Comparison of ENCODE assay signal across 3 worm cellular contexts in the genomic region with DNA sequence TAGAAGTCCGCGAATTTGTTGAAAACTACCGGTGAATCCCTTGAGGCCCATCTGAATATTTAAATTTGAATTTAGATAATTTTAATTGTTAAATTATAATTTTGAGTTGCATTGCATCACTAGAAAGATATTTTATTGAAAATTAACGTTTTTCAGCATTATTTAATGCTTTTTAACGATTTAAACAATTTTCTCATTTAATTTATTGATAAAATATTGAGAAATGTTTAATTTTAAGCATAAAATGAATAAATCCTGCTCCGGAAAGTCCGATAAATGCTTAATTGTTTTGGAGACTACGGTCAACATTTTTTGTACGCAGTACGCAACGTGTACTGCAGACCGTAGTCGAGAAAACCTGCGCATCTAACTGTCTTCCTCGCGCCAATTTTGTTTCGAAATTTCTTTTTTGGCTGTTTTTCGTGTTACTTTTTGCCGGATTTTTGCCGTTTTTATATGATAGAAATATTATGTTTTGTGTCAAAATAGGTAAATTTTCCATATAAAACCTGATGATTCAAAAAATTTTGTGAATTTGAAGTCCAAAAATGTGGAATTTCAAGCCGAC.
TF ChIP-seq lines count a peak whose summit lies in the region.

Gene Y54G11A.17, minus strand, starts transcription at position 51 of the 568 bp plus-strand sequence.
Gene lin-7, minus strand, starts transcription at position 51 of the 568 bp plus-strand sequence.
Gene elof-1, plus strand, starts transcription at position 383 of the 568 bp plus-strand sequence.

TF ChIP-seq in whole organism, L1 larva, 84 proteins besides CTCF, POLR2A, EP300 and RAD21 (continued from another document and continues in another):
- TF ChIP-seq ceh-63 (GFP tag; optimal IDR thresholded peaks at IDR 0.05; lab: Kevin White, UChicago) (no peak), unc-86 (tag; optimal IDR thresholded peaks at IDR 0.05; lab: Kevin White, UChicago) (peak; percentile 77), C04F5.9 (tag; optimal IDR thresholded peaks at IDR 0.05; lab: Kevin White, UChicago) (peak; percentile 55), blmp-1 (tag; optimal IDR thresholded peaks at IDR 0.05; lab: Kevin White, UChicago) (peak; percentile 73), mep-1 (tag; optimal IDR thresholded peaks at IDR 0.05; lab: Kevin White, UChicago) (peak; percentile 97), ztf-4 (tag; optimal IDR thresholded peaks at IDR 0.05; lab: Kevin White, UChicago) (peak; percentile 44), egl-13 (tag; optimal IDR thresholded peaks at IDR 0.05; lab: Kevin White, UChicago) (peak; percentile 52), ces-1 (GFP tag; optimal IDR thresholded peaks at IDR 0.05; lab: Kevin White, UChicago) (no peak), ceh-82 (tag; optimal IDR thresholded peaks at IDR 0.05; lab: Kevin White, UChicago) (peak; percentile 82 to 96 (median 86)), nhr-20 (tag; optimal IDR thresholded peaks at IDR 0.05; lab: Kevin White, UChicago) (peak; percentile 81), snpc-4 (tag; optimal IDR thresholded peaks at IDR 0.05; lab: Kevin White, UChicago) (peak; percentile 88), hlh-4 (tag; optimal IDR thresholded peaks at IDR 0.05; lab: Kevin White, UChicago) (no peak), dsc-1 (tag; optimal IDR thresholded peaks at IDR 0.05; lab: Kevin White, UChicago) (peak; percentile 68), alr-1 (tag; optimal IDR thresholded peaks at IDR 0.05; lab: Kevin White, UChicago; ENCODE audit: borderline replicate concordance) (no peak), swsn-7 (tag; optimal IDR thresholded peaks at IDR 0.05; lab: Kevin White, UChicago) (peak; percentile 79), nhr-28 (tag; optimal IDR thresholded peaks at IDR 0.05; lab: Kevin White, UChicago) (no peak), snu-23 (GFP tag; optimal IDR thresholded peaks at IDR 0.05; lab: Kevin White, UChicago) (peak; percentile 93), fkh-10 (GFP tag; optimal IDR thresholded peaks at IDR 0.05; lab: Kevin White, UChicago) (peak; percentile 68), C34B4.2 (tag; optimal IDR thresholded peaks at IDR 0.05; lab: Kevin White, UChicago) (no peak), nhr-12 (tag; optimal IDR thresholded peaks at IDR 0.05; lab: Kevin White, UChicago) (no peak), ama-1 (optimal IDR thresholded peaks at IDR 0.05; lab: Kevin White, UChicago) (peak; percentile 63), hlh-17 (GFP tag; optimal IDR thresholded peaks at IDR 0.05; lab: Kevin White, UChicago; ENCODE audit: borderline replicate concordance) (no peak), lin-35 (GFP tag; optimal IDR thresholded peaks at IDR 0.05; lab: Kevin White, UChicago) (peak; percentile 92 to 95), nhr-85 (tag; lab: Kevin White, UChicago) (peak; percentile 86), nhr-90 (tag; optimal IDR thresholded peaks at IDR 0.05; lab: Kevin White, UChicago; ENCODE audit: poor library complexity) (peak; percentile 73), unc-98 (GFP tag; IDR thresholded peaks at IDR 0.05; lab: Robert Waterston, UW) (no peak), dpl-1 (GFP tag; optimal IDR thresholded peaks at IDR 0.05; lab: Kevin White, UChicago) (peak; percentile 90 to 92 (median 90)), mab-9 (GFP tag; IDR thresholded peaks at IDR 0.05; lab: Robert Waterston, UW) (no peak; the same call in 1 of the 2 replicates), ceh-8 (GFP tag; optimal IDR thresholded peaks at IDR 0.05; lab: Kevin White, UChicago) (peak; percentile 25), nhr-77 (tag; optimal IDR thresholded peaks at IDR 0.05; lab: Kevin White, UChicago) (peak; percentile 97), vab-15 (tag; optimal IDR thresholded peaks at IDR 0.05; lab: Kevin White, UChicago) (peak; percentile 96), mdl-1 (tag; optimal IDR thresholded peaks at IDR 0.05; lab: Kevin White, UChicago) (peak in 1 of 2 experiments; percentile 88), nhr-47 (tag; optimal IDR thresholded peaks at IDR 0.05; lab: Kevin White, UChicago) (peak; percentile 89), fos-1 (tag; optimal IDR thresholded peaks at IDR 0.05; lab: Kevin White, UChicago) (peak; percentile 86), nhr-84 (tag; optimal IDR thresholded peaks at IDR 0.05; lab: Kevin White, UChicago) (no peak), irx-1 (tag; optimal IDR thresholded peaks at IDR 0.05; lab: Kevin White, UChicago) (peak; percentile 70), isw-1 (GFP tag; IDR thresholded peaks at IDR 0.05; lab: Robert Waterston, UW) (peak; percentile 84), lin-15B (tag; optimal IDR thresholded peaks at IDR 0.05; lab: Kevin White, UChicago) (peak; percentile 86), egl-27 (tag; optimal IDR thresholded peaks at IDR 0.05; lab: Kevin White, UChicago) (no peak), F16B12.6 (tag; optimal IDR thresholded peaks at IDR 0.05; lab: Kevin White, UChicago) (peak; percentile 99), lsy-2 (tag; optimal IDR thresholded peaks at IDR 0.05; lab: Kevin White, UChicago) (peak; percentile 99 to 100)

TF ChIP-seq in whole organism, L3 larva, 47 proteins besides CTCF, POLR2A, EP300 and RAD21 (continued from another document):
- TF ChIP-seq lsy-12 (tag; optimal IDR thresholded peaks at IDR 0.05; lab: Kevin White, UChicago) (peak; percentile 78), nhr-28 (tag; optimal IDR thresholded peaks at IDR 0.05; lab: Kevin White, UChicago) (no peak), lin-15B (tag; optimal IDR thresholded peaks at IDR 0.05; lab: Kevin White, UChicago) (peak; percentile 92), fos-1 (tag; optimal IDR thresholded peaks at IDR 0.05; lab: Kevin White, UChicago) (no peak), elt-3 (tag; optimal IDR thresholded peaks at IDR 0.05; lab: Kevin White, UChicago) (no peak), tbx-2 (tag; optimal IDR thresholded peaks at IDR 0.05; lab: Kevin White, UChicago) (peak; percentile 23), skn-1 (tag; optimal IDR thresholded peaks at IDR 0.05; lab: Kevin White, UChicago) (peak; percentile 77), nhr-25 (tag; optimal IDR thresholded peaks at IDR 0.05; lab: Kevin White, UChicago) (peak; percentile 81), mdl-1 (tag; optimal IDR thresholded peaks at IDR 0.05; lab: Kevin White, UChicago) (no peak), nhr-23 (tag; optimal IDR thresholded peaks at IDR 0.05; lab: Kevin White, UChicago) (peak; percentile 88), jun-1 (tag; optimal IDR thresholded peaks at IDR 0.05; lab: Kevin White, UChicago) (peak; percentile 68), R02D3.7 (tag; optimal IDR thresholded peaks at IDR 0.05; lab: Kevin White, UChicago) (peak; percentile 32), ceh-28 (tag; optimal IDR thresholded peaks at IDR 0.05; lab: Kevin White, UChicago) (peak; percentile 31), egl-5 (tag; optimal IDR thresholded peaks at IDR 0.05; lab: Kevin White, UChicago) (peak; percentile 97), sea-2 (GFP tag; optimal IDR thresholded peaks at IDR 0.05; lab: Kevin White, UChicago) (no peak), ZK546.5 (tag; optimal IDR thresholded peaks at IDR 0.05; lab: Kevin White, UChicago) (peak; percentile 85), nfya-1 (tag; optimal IDR thresholded peaks at IDR 0.05; lab: Kevin White, UChicago; ENCODE audit: insufficient read depth) (peak; percentile 99), nhr-43 (tag; optimal IDR thresholded peaks at IDR 0.05; lab: Kevin White, UChicago; ENCODE audit: poor library complexity, severe bottlenecking) (peak; percentile 51)

TF ChIP-seq in whole organism, young adult, 124 proteins besides CTCF, POLR2A, EP300 and RAD21 (continued from another document):
- TF ChIP-seq let-607 (tag; optimal IDR thresholded peaks at IDR 0.05; lab: Kevin White, UChicago) (no peak), lin-35 (GFP tag; optimal IDR thresholded peaks at IDR 0.05; lab: Kevin White, UChicago) (peak in 2 of 3 experiments; percentile 9 to 85), hrde-1 (tag; optimal IDR thresholded peaks at IDR 0.05; lab: Kevin White, UChicago; ENCODE audit: borderline replicate concordance) (no peak), rec-8 (tag; optimal IDR thresholded peaks at IDR 0.05; lab: Kevin White, UChicago) (no peak), C06A6.2 (GFP tag; conservative IDR thresholded peaks at IDR 0.05; lab: Robert Waterston, UW) (no peak), unc-130 (GFP tag; optimal IDR thresholded peaks at IDR 0.05; lab: Kevin White, UChicago) (peak; percentile 7), bed-1 (GFP tag; IDR thresholded peaks at IDR 0.05; lab: Robert Waterston, UW) (no peak), sea-2 (GFP tag; IDR thresholded peaks at IDR 0.05; lab: Robert Waterston, UW) (no peak), lin-26 (GFP tag; IDR thresholded peaks at IDR 0.05; lab: Robert Waterston, UW) (no peak), athp-1 (tag; optimal IDR thresholded peaks at IDR 0.05; lab: Kevin White, UChicago) (peak; percentile 42), madf-3 (GFP tag; IDR thresholded peaks at IDR 0.05; lab: Robert Waterston, UW) (no peak), egrh-3 (GFP tag; IDR thresholded peaks at IDR 0.05; lab: Robert Waterston, UW) (no peak), K11D2.4 (GFP tag; IDR thresholded peaks at IDR 0.05; lab: Robert Waterston, UW) (no peak), hmg-1.2 (GFP tag; IDR thresholded peaks at IDR 0.05; lab: Robert Waterston, UW) (peak; percentile 65; the same call in 1 of the 2 replicates), nhr-80 (tag; optimal IDR thresholded peaks at IDR 0.05; lab: Kevin White, UChicago) (peak; percentile 6), aptf-2 (GFP tag; conservative IDR thresholded peaks at IDR 0.05; lab: Robert Waterston, UW) (no peak), akir-1 (GFP tag; optimal IDR thresholded peaks at IDR 0.05; lab: Kevin White, UChicago) (no peak), snpc-3.4 (tag; optimal IDR thresholded peaks at IDR 0.05; lab: Kevin White, UChicago) (peak; percentile 71), F55B11.4 (tag; optimal IDR thresholded peaks at IDR 0.05; lab: Kevin White, UChicago; ENCODE audit: borderline replicate concordance, insufficient read depth) (no peak), ama-1 (optimal IDR thresholded peaks at IDR 0.05; lab: Kevin White, UChicago) (peak; percentile 37), ama-1 (GFP tag; optimal IDR thresholded peaks at IDR 0.05; lab: Kevin White, UChicago) (peak in 1 of 2 experiments; percentile 56), nhr-120 (GFP tag; IDR thresholded peaks at IDR 0.05; lab: Robert Waterston, UW) (no peak), ztf-22 (GFP tag; optimal IDR thresholded peaks at IDR 0.05; lab: Kevin White, UChicago) (no peak), nhr-90 (tag; optimal IDR thresholded peaks at IDR 0.05; lab: Kevin White, UChicago) (no peak), mel-28 (tag; optimal IDR thresholded peaks at IDR 0.05; lab: Kevin White, UChicago; ENCODE audit: borderline replicate concordance) (no peak), nhr-27 (tag; optimal IDR thresholded peaks at IDR 0.05; lab: Kevin White, UChicago) (no peak), attf-3 (GFP tag; conservative IDR thresholded peaks at IDR 0.05; lab: Robert Waterston, UW) (0 out of 2 replicates have a peak, but pooled peaks have one; percentile 49), madf-10 (tag; optimal IDR thresholded peaks at IDR 0.05; lab: Kevin White, UChicago) (peak; percentile 5), sdz-38 (tag; optimal IDR thresholded peaks at IDR 0.05; lab: Kevin White, UChicago) (no peak), madf-8 (GFP tag; conservative IDR thresholded peaks at IDR 0.05; lab: Robert Waterston, UW) (peak; percentile 61), dox-1 (GFP tag; IDR thresholded peaks at IDR 0.05; lab: Robert Waterston, UW) (peak; percentile 83), B0336.3 (GFP tag; IDR thresholded peaks at IDR 0.05; lab: Robert Waterston, UW) (no peak), ceh-40 (GFP tag; IDR thresholded peaks at IDR 0.05; lab: Robert Waterston, UW) (no peak), ccch-3 (GFP tag; optimal IDR thresholded peaks at IDR 0.05; lab: Kevin White, UChicago) (no peak), attf-5 (GFP tag; optimal IDR thresholded peaks at IDR 0.05; lab: Kevin White, UChicago) (peak; percentile 96), ceh-58 (GFP tag; IDR thresholded peaks at IDR 0.05; lab: Robert Waterston, UW) (no peak), mcd-1 (GFP tag; IDR thresholded peaks at IDR 0.05; lab: Robert Waterston, UW) (peak; percentile 74), zfh-2 (GFP tag; conservative IDR thresholded peaks at IDR 0.05; lab: Robert Waterston, UW) (no peak), tbx-9 (tag; optimal IDR thresholded peaks at IDR 0.05; lab: Kevin White, UChicago; ENCODE audit: borderline replicate concordance) (no peak), ceh-100 (GFP tag; IDR thresholded peaks at IDR 0.05; lab: Robert Waterston, UW) (peak; percentile 51), Y67H2A.10 (GFP tag; conservative IDR thresholded peaks at IDR 0.05; lab: Robert Waterston, UW) (peak; percentile 77; the same call in 1 of the 2 replicates), snpc-4 (GFP tag; optimal IDR thresholded peaks at IDR 0.05; lab: Kevin White, UChicago) (peak; percentile 32), snpc-4 (tag; optimal IDR thresholded peaks at IDR 0.05; lab: Kevin White, UChicago) (peak in 3 of 4 experiments; percentile 57 to 77 (median 59)), fkh-3 (tag; optimal IDR thresholded peaks at IDR 0.05; lab: Kevin White, UChicago) (no peak), ceh-91 (GFP tag; IDR thresholded peaks at IDR 0.05; lab: Robert Waterston, UW) (peak; percentile 50), lir-1 (GFP tag; conservative IDR thresholded peaks at IDR 0.05; lab: Robert Waterston, UW) (no peak; the same call in 1 of the 2 replicates), D2030.7 (GFP tag; IDR thresholded peaks at IDR 0.05; lab: Robert Waterston, UW) (peak; percentile 92), F33H1.4 (GFP tag; IDR thresholded peaks at IDR 0.05; lab: Robert Waterston, UW) (peak; percentile 73), dpl-1 (GFP tag; optimal IDR thresholded peaks at IDR 0.05; lab: Kevin White, UChicago) (peak; percentile 77), ztf-3 (GFP tag; optimal IDR thresholded peaks at IDR 0.05; lab: Kevin White, UChicago) (no peak), efl-1 (GFP tag; optimal IDR thresholded peaks at IDR 0.05; lab: Kevin White, UChicago) (peak; percentile 90), ztf-26 (tag; optimal IDR thresholded peaks at IDR 0.05; lab: Kevin White, UChicago) (peak; percentile 23), F37B4.10 (GFP tag; IDR thresholded peaks at IDR 0.05; lab: Robert Waterston, UW) (no peak), mes-4 (tag; optimal IDR thresholded peaks at IDR 0.05; lab: Kevin White, UChicago) (no peak), Y56A3A.18 (GFP tag; IDR thresholded peaks at IDR 0.05; lab: Robert Waterston, UW) (0 out of 2 replicates have a peak, but pooled peaks have one; percentile 20), Y79H2A.3 (GFP tag; conservative IDR thresholded peaks at IDR 0.05; lab: Robert Waterston, UW) (no peak), atf-7 (tag; optimal IDR thresholded peaks at IDR 0.05; lab: Kevin White, UChicago) (no peak), die-1 (tag; optimal IDR thresholded peaks at IDR 0.05; lab: Kevin White, UChicago) (no peak), xnd-1 (tag; optimal IDR thresholded peaks at IDR 0.05; lab: Kevin White, UChicago) (peak; percentile 28), Y53G8AR.9 (GFP tag; conservative IDR thresholded peaks at IDR 0.05; lab: Robert Waterston, UW) (peak; percentile 77; the same call in 1 of the 2 replicates), ZK185.1 (tag; optimal IDR thresholded peaks at IDR 0.05; lab: Kevin White, UChicago; ENCODE audit: poor library complexity, severe bottlenecking) (peak; percentile 40), ztf-6 (GFP tag; IDR thresholded peaks at IDR 0.05; lab: Robert Waterston, UW) (no peak), egl-18 (GFP tag; IDR thresholded peaks at IDR 0.05; lab: Robert Waterston, UW) (no peak), K12H6.12 (tag; optimal IDR thresholded peaks at IDR 0.05; lab: Kevin White, UChicago) (peak; percentile 73), nfya-2 (GFP tag; IDR thresholded peaks at IDR 0.05; lab: Robert Waterston, UW) (no peak), F39B2.1 (GFP tag; IDR thresholded peaks at IDR 0.05; lab: Robert Waterston, UW) (no peak)
TF ChIP-seq in whole organism, young adult: peak in this region for 49.
